Fruit fly (Drosophila melanogaster) whole organism, prepupa: ENCODE data around the gene Hrd3.

Experiments used
- Blimp-1 ChIP-seq: fragments of 200-800 bp; sonication (Bioruptor generic); optimal IDR thresholded peaks from 3 replicates; lab custom pipeline; 2017; ENCODE audit warnings: missing biosample characterization, missing genetic modification characterization, mild to moderate bottlenecking, moderate library complexity, missing genetic modification reagents
- CG10631 ChIP-seq: fragments of 200-800 bp; sonication (Bioruptor generic); optimal IDR thresholded peaks from 2 replicates; lab custom pipeline; 2016; ENCODE audit warnings: missing biosample characterization, missing genetic modification characterization
- CG11294 ChIP-seq: fragments of 200-800 bp; sonication (Bioruptor generic); IDR thresholded peaks from 2 replicates; pipeline ENCODE4 v1.3.6; 2022; ENCODE audit warnings: missing biosample characterization, missing genetic modification characterization
- CG11762 ChIP-seq: fragments of 200-800 bp; sonication (Bioruptor generic); optimal IDR thresholded peaks from 3 replicates; lab custom pipeline; 2016; ENCODE audit warnings: missing biosample characterization, missing genetic modification characterization; ENCODE audit not compliant: insufficient read depth
- CG15336 ChIP-seq: fragments of 200-800 bp; sonication (Bioruptor generic); IDR thresholded peaks from 2 replicates; pipeline ENCODE4 v1.3.6; 2022; ENCODE audit warnings: missing biosample characterization, missing genetic modification characterization
- CG1621 ChIP-seq: fragments of 200-800 bp; sonication (Bioruptor generic); optimal IDR thresholded peaks from 3 replicates; lab custom pipeline; 2018; ENCODE audit warnings: missing biosample characterization, mild to moderate bottlenecking, missing genetic modification characterization
- CG16779 ChIP-seq: fragments of 200-800 bp; sonication (Bioruptor generic); optimal IDR thresholded peaks from 3 replicates; lab custom pipeline; 2017; ENCODE audit warnings: missing biosample characterization, mild to moderate bottlenecking, missing genetic modification characterization
- CG31627 ChIP-seq: fragments of 200-800 bp; sonication (Bioruptor generic); optimal IDR thresholded peaks from 3 replicates; lab custom pipeline; 2016; ENCODE audit warnings: missing biosample characterization, missing genetic modification characterization
- CG32006 ChIP-seq: fragments of 200-800 bp; sonication (Bioruptor generic); optimal IDR thresholded peaks from 3 replicates; lab custom pipeline; 2017; ENCODE audit warnings: missing biosample characterization, mild to moderate bottlenecking, missing genetic modification characterization
- CG34406 ChIP-seq: fragments of 200-800 bp; sonication (Bioruptor generic); optimal IDR thresholded peaks from 3 replicates; lab custom pipeline; 2016; ENCODE audit warnings: missing biosample characterization, missing genetic modification characterization
- CG4318 ChIP-seq: fragments of 200-800 bp; sonication (Bioruptor generic); optimal IDR thresholded peaks from 3 replicates; lab custom pipeline; 2017; ENCODE audit warnings: missing biosample characterization, mild to moderate bottlenecking, missing genetic modification characterization
- CG6276 ChIP-seq: fragments of 200-800 bp; sonication (Bioruptor generic); optimal IDR thresholded peaks from 2 replicates; lab custom pipeline; 2017; ENCODE audit warnings: missing biosample characterization, mild to moderate bottlenecking, missing genetic modification characterization
- CG6792 ChIP-seq: fragments of 200-800 bp; sonication (Bioruptor generic); optimal IDR thresholded peaks from 3 replicates; lab custom pipeline; 2016; ENCODE audit warnings: missing biosample characterization, missing genetic modification characterization
- CG6808 ChIP-seq: fragments of 200-800 bp; sonication (Bioruptor generic); optimal IDR thresholded peaks from 3 replicates; lab custom pipeline; 2017; ENCODE audit warnings: missing biosample characterization, missing genetic modification characterization, mild to moderate bottlenecking, moderate library complexity, missing genetic modification reagents
- CG6854 ChIP-seq: fragments of 200-800 bp; sonication (Bioruptor generic); optimal IDR thresholded peaks from 2 replicates; lab custom pipeline; 2017; ENCODE audit warnings: missing biosample characterization, mild to moderate bottlenecking, missing genetic modification characterization
- CG7368 ChIP-seq: fragments of 200-800 bp; sonication (Bioruptor generic); optimal IDR thresholded peaks from 3 replicates; lab custom pipeline; 2016; ENCODE audit warnings: missing biosample characterization, missing genetic modification characterization
- CG8319 ChIP-seq: fragments of 200-800 bp; sonication (Bioruptor generic); optimal IDR thresholded peaks from 3 replicates; lab custom pipeline; 2016; ENCODE audit warnings: missing biosample characterization, missing genetic modification characterization
- CG8632 ChIP-seq: fragments of 200-800 bp; sonication (Bioruptor generic); optimal IDR thresholded peaks from 3 replicates; lab custom pipeline; 2016; ENCODE audit warnings: missing biosample characterization, missing genetic modification characterization
- CG9139 ChIP-seq: fragments of 200-800 bp; sonication (Bioruptor generic); optimal IDR thresholded peaks from 3 replicates; lab custom pipeline; 2017; ENCODE audit warnings: missing biosample characterization, mild to moderate bottlenecking, missing genetic modification characterization
- Eip78C ChIP-seq: fragments of 200-800 bp; sonication (Bioruptor generic); peaks from one replicate; lab custom pipeline; 2016; ENCODE audit warnings: missing biosample characterization, missing genetic modification characterization
- Eip93F ChIP-seq: fragments of 200-800 bp; sonication (Bioruptor generic); optimal IDR thresholded peaks from 2 replicates; lab custom pipeline; 2016; ENCODE audit warnings: missing biosample characterization, mild to moderate bottlenecking, missing genetic modification characterization
- Gug ChIP-seq: fragments of 200-800 bp; sonication (Bioruptor generic); IDR thresholded peaks from 2 replicates; pipeline ENCODE4 v1.3.6; 2022; ENCODE audit warnings: missing biosample characterization, missing genetic modification characterization
- Hr38 ChIP-seq: sonication (Bioruptor generic); optimal IDR thresholded peaks from 2 replicates; lab custom pipeline; 2016; ENCODE audit warnings: missing biosample characterization, missing genetic modification characterization
- Hr39 ChIP-seq: fragments of 200-800 bp; sonication (Bioruptor generic); optimal IDR thresholded peaks from 2 replicates; lab custom pipeline; 2016; ENCODE audit warnings: missing biosample characterization, missing genetic modification characterization
- Hr4 ChIP-seq: fragments of 200-800 bp; sonication (Bioruptor generic); optimal IDR thresholded peaks from 3 replicates; lab custom pipeline; 2016; ENCODE audit warnings: missing biosample characterization, missing genetic modification characterization
- Lpt ChIP-seq: fragments of 200-800 bp; sonication (Bioruptor generic); optimal IDR thresholded peaks from 3 replicates; lab custom pipeline; 2016; ENCODE audit warnings: missing biosample characterization, missing genetic modification characterization
- Smox ChIP-seq: fragments of 200-800 bp; sonication (Bioruptor generic); optimal IDR thresholded peaks from 3 replicates; lab custom pipeline; 2016; ENCODE audit warnings: missing biosample characterization, missing genetic modification characterization
- Sox102F ChIP-seq: fragments of 200-800 bp; sonication (Bioruptor generic); optimal IDR thresholded peaks from 2 replicates; lab custom pipeline; 2016; ENCODE audit warnings: missing biosample characterization, mild to moderate bottlenecking, missing genetic modification characterization
- Sox14 ChIP-seq: fragments of 200-800 bp; sonication (Bioruptor generic); optimal IDR thresholded peaks from 3 replicates; lab custom pipeline; 2016; ENCODE audit warnings: missing biosample characterization, missing genetic modification characterization
- acj6 ChIP-seq: fragments of 200-800 bp; sonication (Bioruptor generic); optimal IDR thresholded peaks from 3 replicates; lab custom pipeline; 2016; ENCODE audit warnings: missing biosample characterization, missing genetic modification characterization
- dac ChIP-seq: fragments of 200-800 bp; sonication (Bioruptor generic); optimal IDR thresholded peaks from 2 replicates; lab custom pipeline; 2017; ENCODE audit warnings: missing biosample characterization, mild to moderate bottlenecking, missing genetic modification characterization
- dsx ChIP-seq: fragments of 200-800 bp; optimal IDR thresholded peaks from 3 replicates; lab custom pipeline; 2019; ENCODE audit warnings: missing biosample characterization, mild to moderate bottlenecking, missing genetic modification characterization, moderate library complexity; ENCODE audit not compliant: poor library complexity, severe bottlenecking
- eg ChIP-seq: fragments of 200-800 bp; sonication (Bioruptor generic); IDR thresholded peaks from 3 replicates; pipeline ENCODE4 v1.3.6; 2022; ENCODE audit warnings: missing biosample characterization, missing genetic modification characterization
- esn ChIP-seq: fragments of 200-800 bp; sonication (Bioruptor generic); optimal IDR thresholded peaks from 2 replicates; lab custom pipeline; 2016; ENCODE audit warnings: missing biosample characterization, mild to moderate bottlenecking, missing genetic modification characterization, moderate library complexity
- fd59A ChIP-seq: fragments of 200-800 bp; sonication (Bioruptor generic); optimal IDR thresholded peaks from 2 replicates; lab custom pipeline; 2017; ENCODE audit warnings: missing biosample characterization, mild to moderate bottlenecking, missing genetic modification characterization, missing genetic modification reagents
- fkh ChIP-seq: fragments of 200-800 bp; sonication (Bioruptor generic); optimal IDR thresholded peaks from 3 replicates; lab custom pipeline; 2017; ENCODE audit warnings: missing biosample characterization, mild to moderate bottlenecking, missing genetic modification characterization, moderate library complexity
- net ChIP-seq: fragments of 200-800 bp; sonication (Bioruptor generic); optimal IDR thresholded peaks from 3 replicates; lab custom pipeline; 2016; ENCODE audit warnings: missing biosample characterization, missing genetic modification characterization
- pdm3 ChIP-seq: fragments of 200-800 bp; sonication (Bioruptor generic); optimal IDR thresholded peaks from 3 replicates; lab custom pipeline; 2016; ENCODE audit warnings: missing biosample characterization, missing genetic modification characterization
- salr ChIP-seq, 2 experiments: fragments of 200-800 bp; sonication (Bioruptor generic); optimal IDR thresholded peaks; 3 replicates each; lab custom pipeline; 2016 to 2018; ENCODE audit warnings: missing biosample characterization in 2 of 2, missing genetic modification characterization in 2 of 2, mild to moderate bottlenecking in 1 of 2
- spab ChIP-seq: fragments of 200-800 bp; sonication (Bioruptor generic); optimal IDR thresholded peaks from 2 replicates; lab custom pipeline; 2017; ENCODE audit warnings: missing biosample characterization, mild to moderate bottlenecking, missing genetic modification characterization, missing genetic modification reagents
- ss ChIP-seq, 2 experiments: fragments of 200-800 bp; sonication (Bioruptor generic); optimal IDR thresholded peaks; 2 replicates in 1 of 2; 3 replicates in 1 of 2; lab custom pipeline; 2017 to 2018; ENCODE audit warnings: mild to moderate bottlenecking in 2 of 2, missing biosample characterization in 2 of 2, missing genetic modification characterization in 2 of 2, moderate library complexity in 1 of 2
- svp ChIP-seq: fragments of 200-800 bp; sonication (Bioruptor generic); peaks from one replicate; lab custom pipeline; 2016; ENCODE audit warnings: missing biosample characterization, missing genetic modification characterization
- vri ChIP-seq: fragments of 200-800 bp; sonication (Bioruptor generic); optimal IDR thresholded peaks from 3 replicates; lab custom pipeline; 2016; ENCODE audit warnings: missing biosample characterization, mild to moderate bottlenecking, missing genetic modification characterization

Hrd3 gene

dm6 chr3R:23782456-23783402 is 24.4 kb upstream of the Hrd3 start (continued):
- TF ChIP-seq CG6808 (GFP tag; lab: Kevin White, UChicago) (peak; percentile 77), CG8319 (GFP tag; lab: Kevin White, UChicago) (peak; percentile 73), CG11294 (GFP tag; lab: Robert Waterston, UW) (peak; percentile 86), pdm3 (GFP tag; lab: Kevin White, UChicago) (peak; percentile 92), CG6792 (GFP tag; lab: Kevin White, UChicago) (peak; percentile 83), CG9139 (peak; percentile 68), esn (GFP tag; lab: Kevin White, UChicago) (peak; percentile 93), Hr4 (GFP tag; lab: Kevin White, UChicago) (peak; percentile 94), CG7368 (GFP tag; lab: Kevin White, UChicago) (peak; percentile 81), salr (GFP tag; optimal IDR thresholded peaks at IDR 0.05; lab: Kevin White, UChicago) (peak; percentile 66 to 83), CG10631 (GFP tag; lab: Kevin White, UChicago) (peak; percentile 93), Sox14 (GFP tag; lab: Kevin White, UChicago) (peak; percentile 93), CG31627 (GFP tag; lab: Kevin White, UChicago) (peak; percentile 88), CG15336 (GFP tag; lab: Robert Waterston, UW) (peak; percentile 92), fkh (GFP tag; lab: Kevin White, UChicago) (peak; percentile 100), Hr39 (GFP tag; lab: Kevin White, UChicago) (peak; percentile 88), Blimp-1 (GFP tag; lab: Kevin White, UChicago) (peak; percentile 90), CG8632 (peak; percentile 83), acj6 (GFP tag; lab: Kevin White, UChicago) (peak; percentile 91), ss (GFP tag; optimal IDR thresholded peaks at IDR 0.05; lab: Kevin White, UChicago) (peak; percentile 73 to 82), CG34406 (GFP tag; lab: Kevin White, UChicago) (peak; percentile 86), Smox (GFP tag; lab: Kevin White, UChicago) (peak; percentile 90), CG11762 (GFP tag; lab: Kevin White, UChicago) (peak; percentile 82)
- TF ChIP-seq, all 60 proteins: peak for 59

dm6 chr3R:23781466-23781935 is 23.1 kb upstream of the Hrd3 start, which contains the start of the genes Nup98-96 and mbc:
Gene Nup98-96, minus strand, starts transcription at chr3R:23781621.
Gene mbc, plus strand, starts transcription at chr3R:23781765.
- TF ChIP-seq Eip78C = peak; percentile 86
- TF ChIP-seq CG11762 (GFP tag; lab: Kevin White, UChicago) = peak; percentile 65
- peak; percentile 55 for TF ChIP-seq Lpt (GFP tag; lab: Kevin White, UChicago)
- peak; percentile 60 for TF ChIP-seq CG8632
- TF ChIP-seq net (GFP tag; lab: Kevin White, UChicago) = peak; percentile 44
- 0 out of 2 replicates have a peak, but pooled peaks have one; percentile 40 for TF ChIP-seq CG15336 (GFP tag; lab: Robert Waterston, UW)
- peak; percentile 6 for TF ChIP-seq Blimp-1 (GFP tag; lab: Kevin White, UChicago)
- peak; percentile 44 for TF ChIP-seq CG9139
- peak; percentile 73 for TF ChIP-seq CG7368 (GFP tag; lab: Kevin White, UChicago)
- TF ChIP-seq Eip93F = no peak
- peak; percentile 85 for TF ChIP-seq eg (GFP tag; lab: Robert Waterston, UW)
- peak; percentile 81 for TF ChIP-seq vri
- TF ChIP-seq spab = peak; percentile 22
- TF ChIP-seq ss (GFP tag; optimal IDR thresholded peaks at IDR 0.05; lab: Kevin White, UChicago) = peak; percentile 53 to 73
- peak; percentile 80 for TF ChIP-seq Sox102F (GFP tag; lab: Kevin White, UChicago)
- TF ChIP-seq dsx (GFP tag; lab: Kevin White, UChicago) = peak; percentile 48
- peak; percentile 78 for TF ChIP-seq dac (GFP tag; lab: Kevin White, UChicago)
- TF ChIP-seq CG34406 (GFP tag; lab: Kevin White, UChicago) = peak; percentile 80
- TF ChIP-seq CG6854 (GFP tag; lab: Kevin White, UChicago) = peak; percentile 78
- peak; percentile 34 for TF ChIP-seq CG6276 (GFP tag; lab: Kevin White, UChicago)
- peak; percentile 88 for TF ChIP-seq Smox (GFP tag; lab: Kevin White, UChicago)
- TF ChIP-seq CG8319 (GFP tag; lab: Kevin White, UChicago) = peak; percentile 58
- peak; percentile 89 for TF ChIP-seq esn (GFP tag; lab: Kevin White, UChicago)
- TF ChIP-seq CG32006 (GFP tag; lab: Kevin White, UChicago) = peak; percentile 79
- peak; percentile 95 for TF ChIP-seq Sox14 (GFP tag; lab: Kevin White, UChicago)
- peak; percentile 77 for TF ChIP-seq CG4318 (GFP tag; lab: Kevin White, UChicago)
- peak; percentile 92 for TF ChIP-seq svp (GFP tag; lab: Kevin White, UChicago)
- peak; percentile 94 for TF ChIP-seq Hr39 (GFP tag; lab: Kevin White, UChicago)
- peak; percentile 69 for TF ChIP-seq fkh (GFP tag; lab: Kevin White, UChicago)
- peak; percentile 18; the same call in 1 of the 2 replicates for TF ChIP-seq CG11294 (GFP tag; lab: Robert Waterston, UW)
- peak; percentile 77 for TF ChIP-seq CG1621 (tag; lab: Kevin White, UChicago)
- peak; percentile 64 for TF ChIP-seq fd59A (GFP tag; lab: Kevin White, UChicago)
- peak; percentile 63 for TF ChIP-seq Hr38 (GFP tag; lab: Kevin White, UChicago)
- no peak for TF ChIP-seq CG16779 (tag; lab: Kevin White, UChicago)
- peak; percentile 79 for TF ChIP-seq Gug (GFP tag; lab: Robert Waterston, UW)
